Fruit fly (Drosophila melanogaster) whole organism, embryonic: ENCODE measurements around the gene trbl.
A peak's percentile ranks its signal among the peaks of the same experiment; 100 is the strongest.

Source experiments
- Atf-2 ChIP-seq: fragments of 200-800 bp; sonication (Bioruptor generic); optimal IDR thresholded peaks from 2 replicates; lab custom pipeline; 2016; ENCODE audit warnings: missing biosample characterization, missing genetic modification characterization
- CG10209 ChIP-seq: fragments of 200-800 bp; sonication (Bioruptor generic); optimal IDR thresholded peaks from 3 replicates; lab custom pipeline; 2017; ENCODE audit warnings: missing biosample characterization, mild to moderate bottlenecking, missing genetic modification characterization, missing genetic modification reagents
- CG11696 ChIP-seq: fragments of 200-800 bp; sonication (Bioruptor generic); IDR thresholded peaks from 2 replicates; pipeline ENCODE4 v1.3.6; 2022; ENCODE audit warnings: missing biosample characterization, missing genetic modification characterization
- CG12104 ChIP-seq: fragments of 200-800 bp; sonication (Bioruptor generic); optimal IDR thresholded peaks from 3 replicates; lab custom pipeline; 2016; ENCODE audit warnings: missing biosample characterization, missing genetic modification characterization
- CG12299 ChIP-seq: fragments of 200-800 bp; sonication (Bioruptor generic); optimal IDR thresholded peaks from 2 replicates; lab custom pipeline; 2018; ENCODE audit warnings: missing biosample characterization, mild to moderate bottlenecking, missing genetic modification characterization
- CG15073 ChIP-seq: fragments of 200-800 bp; sonication (Bioruptor generic); optimal IDR thresholded peaks from 2 replicates; lab custom pipeline; 2016; ENCODE audit warnings: missing biosample characterization, missing genetic modification characterization
- CG15269 ChIP-seq: fragments of 200-800 bp; sonication (Bioruptor generic); optimal IDR thresholded peaks from 2 replicates; lab custom pipeline; 2018; ENCODE audit warnings: missing biosample characterization, mild to moderate bottlenecking, missing genetic modification characterization, moderate library complexity
- CG1603 ChIP-seq: fragments of 200-800 bp; sonication (Bioruptor generic); optimal IDR thresholded peaks from 2 replicates; lab custom pipeline; 2019; ENCODE audit warnings: missing biosample characterization, mild to moderate bottlenecking, missing genetic modification characterization, moderate library complexity
- CG2199 ChIP-seq: fragments of 200-800 bp; sonication (Bioruptor generic); IDR thresholded peaks from 3 replicates; pipeline ENCODE4 v1.3.6; 2022; ENCODE audit warnings: missing biosample characterization, missing genetic modification characterization
- CG2875 ChIP-seq: fragments of 200-800 bp; sonication (Bioruptor generic); optimal IDR thresholded peaks from 2 replicates; lab custom pipeline; 2017; ENCODE audit warnings: missing biosample characterization, mild to moderate bottlenecking, missing genetic modification characterization, missing genetic modification reagents
- CG3065 ChIP-seq: fragments of 200-800 bp; sonication (Bioruptor generic); optimal IDR thresholded peaks from 2 replicates; lab custom pipeline; 2016; ENCODE audit warnings: missing biosample characterization, missing genetic modification characterization
- CG32532 ChIP-seq: fragments of 200-800 bp; sonication (Bioruptor generic); IDR thresholded peaks from 2 replicates; pipeline ENCODE4 v1.3.6; 2022; ENCODE audit warnings: missing biosample characterization, missing genetic modification characterization
- CG3847 ChIP-seq: fragments of 200-800 bp; sonication (Bioruptor generic); IDR thresholded peaks from 2 replicates; pipeline ENCODE4 v1.3.6; 2022; ENCODE audit warnings: missing biosample characterization, missing genetic modification characterization
- CG7839 ChIP-seq: fragments of 200-800 bp; sonication (Bioruptor generic); optimal IDR thresholded peaks from 3 replicates; lab custom pipeline; 2018; ENCODE audit warnings: missing biosample characterization, mild to moderate bottlenecking, missing genetic modification characterization, moderate library complexity
- CG8089 ChIP-seq: fragments of 200-800 bp; sonication (Bioruptor generic); optimal IDR thresholded peaks from 3 replicates; lab custom pipeline; 2016; ENCODE audit warnings: missing biosample characterization, missing genetic modification characterization
- CG8359 ChIP-seq: fragments of 200-800 bp; sonication (Bioruptor generic); optimal IDR thresholded peaks from 2 replicates; lab custom pipeline; 2017; ENCODE audit warnings: missing biosample characterization, mild to moderate bottlenecking, missing genetic modification characterization, borderline replicate concordance
- CG9609 ChIP-seq: fragments of 200-800 bp; sonication (Bioruptor generic); optimal IDR thresholded peaks from 3 replicates; lab custom pipeline; 2016; ENCODE audit warnings: missing biosample characterization, missing genetic modification characterization
- CkIIα-i1 ChIP-seq: fragments of 200-800 bp; sonication (Bioruptor generic); IDR thresholded peaks from 2 replicates; pipeline ENCODE4 v1.3.6; 2022; ENCODE audit warnings: missing biosample characterization, missing genetic modification characterization
- Drgx ChIP-seq: fragments of 200-800 bp; sonication (Bioruptor generic); IDR thresholded peaks from 2 replicates; pipeline ENCODE4 v1.3.6; 2022; ENCODE audit warnings: missing biosample characterization, missing genetic modification characterization
- Hand ChIP-seq: fragments of 200-800 bp; sonication (Bioruptor generic); optimal IDR thresholded peaks from 2 replicates; lab custom pipeline; 2017; ENCODE audit warnings: mild to moderate bottlenecking, missing biosample characterization, missing genetic modification reagents, missing genetic modification characterization
- MBD-R2 ChIP-seq: fragments of 200-800 bp; sonication (Bioruptor generic); IDR thresholded peaks from 2 replicates; pipeline ENCODE4 v1.3.6; 2022; ENCODE audit warnings: missing biosample characterization, missing genetic modification characterization
- MESR4 ChIP-seq: fragments of 200-800 bp; sonication (Bioruptor generic); optimal IDR thresholded peaks from 2 replicates; lab custom pipeline; 2018; ENCODE audit warnings: missing biosample characterization, mild to moderate bottlenecking, missing genetic modification characterization, moderate library complexity
- Max ChIP-seq: fragments of 200-800 bp; sonication (Bioruptor generic); optimal IDR thresholded peaks from 2 replicates; lab custom pipeline; 2016; ENCODE audit warnings: missing biosample characterization, mild to moderate bottlenecking, missing genetic modification characterization
- Oaz ChIP-seq: fragments of 200-800 bp; sonication (Bioruptor generic); IDR thresholded peaks from 2 replicates; pipeline ENCODE4 v1.3.6; 2022; ENCODE audit warnings: missing biosample characterization, missing genetic modification characterization
- Ptx1 ChIP-seq: fragments of 200-800 bp; sonication (Bioruptor generic); IDR thresholded peaks from 2 replicates; pipeline ENCODE4 v1.3.6; 2022; ENCODE audit warnings: missing biosample characterization, missing genetic modification characterization
- Ssrp ChIP-seq: fragments of 200-800 bp; sonication (Bioruptor generic); optimal IDR thresholded peaks from 2 replicates; lab custom pipeline; 2018; ENCODE audit warnings: missing biosample characterization, mild to moderate bottlenecking, missing genetic modification characterization, moderate library complexity
- Trl ChIP-seq, 3 experiments: fragments of >200 bp in 2 of 3; fragments of 200-800 bp in 1 of 3; sonication (Bioruptor generic) in 1 of 3; optimal IDR thresholded peaks; 2 replicates in 1 of 3; 3 replicates in 2 of 3; lab custom pipeline; 2016 to 2017; ENCODE audit warnings: missing biosample characterization in 1 of 3, missing genetic modification characterization in 1 of 3
- Xrp1 ChIP-seq: fragments of 200-800 bp; sonication (Bioruptor generic); IDR thresholded peaks from 2 replicates; pipeline ENCODE4 v1.3.6; 2022; ENCODE audit warnings: missing biosample characterization, missing genetic modification characterization
- ash1 ChIP-seq: fragments of 200-800 bp; sonication (Bioruptor generic); optimal IDR thresholded peaks from 2 replicates; lab custom pipeline; 2018; ENCODE audit warnings: missing biosample characterization, mild to moderate bottlenecking, missing genetic modification characterization
- bigmax ChIP-seq: fragments of 200-800 bp; sonication (Bioruptor generic); optimal IDR thresholded peaks from 2 replicates; lab custom pipeline; 2018; ENCODE audit warnings: missing biosample characterization, mild to moderate bottlenecking, missing genetic modification characterization
- btn ChIP-seq: fragments of 200-800 bp; sonication (Bioruptor generic); optimal IDR thresholded peaks from 2 replicates; lab custom pipeline; 2016; ENCODE audit warnings: missing biosample characterization, missing genetic modification characterization
- crol ChIP-seq: fragments of 200-800 bp; sonication (Bioruptor generic); IDR thresholded peaks from 2 replicates; pipeline ENCODE4 v1.3.6; 2022; ENCODE audit warnings: missing biosample characterization, missing genetic modification characterization
- dati ChIP-seq: fragments of 200-800 bp; sonication (Bioruptor generic); IDR thresholded peaks from 2 replicates; pipeline ENCODE4 v1.3.6; 2022; ENCODE audit warnings: missing biosample characterization, missing genetic modification characterization
- ems ChIP-seq: fragments of 200-800 bp; sonication (Bioruptor generic); optimal IDR thresholded peaks from 3 replicates; lab custom pipeline; 2016; ENCODE audit warnings: missing biosample characterization, missing genetic modification characterization
- fd96Cb ChIP-seq: fragments of 200-800 bp; sonication (Bioruptor generic); optimal IDR thresholded peaks from 2 replicates; lab custom pipeline; 2018; ENCODE audit warnings: missing biosample characterization, mild to moderate bottlenecking, missing genetic modification characterization, moderate library complexity
- gfzf ChIP-seq: fragments of 200-800 bp; sonication (Bioruptor generic); optimal IDR thresholded peaks from 2 replicates; lab custom pipeline; 2016; ENCODE audit warnings: missing biosample characterization, mild to moderate bottlenecking, missing genetic modification characterization, moderate library complexity
- grn ChIP-seq: fragments of 200-800 bp; sonication (Bioruptor generic); optimal IDR thresholded peaks from 3 replicates; lab custom pipeline; 2017; ENCODE audit warnings: missing biosample characterization, missing genetic modification characterization
- jigr1 ChIP-seq: fragments of 200-800 bp; sonication (Bioruptor generic); IDR thresholded peaks from 3 replicates; pipeline ENCODE4 v1.3.6; 2022; ENCODE audit warnings: missing biosample characterization, missing genetic modification characterization
- kni ChIP-seq: fragments of 200-800 bp; sonication (Bioruptor generic); optimal IDR thresholded peaks from 3 replicates; lab custom pipeline; 2017; ENCODE audit warnings: mild to moderate bottlenecking, missing biosample characterization, missing genetic modification reagents, missing genetic modification characterization
- psq ChIP-seq: fragments of 200-800 bp; sonication (Bioruptor generic); optimal IDR thresholded peaks from 2 replicates; lab custom pipeline; 2017; ENCODE audit warnings: missing biosample characterization, missing genetic modification characterization
- ro ChIP-seq: fragments of 200-800 bp; sonication (Bioruptor generic); IDR thresholded peaks from 2 replicates; pipeline ENCODE4 v1.3.6; 2022; ENCODE audit warnings: missing biosample characterization, missing genetic modification characterization
- sens ChIP-seq: fragments of 200-800 bp; sonication (Bioruptor generic); peaks from one replicate; lab custom pipeline; 2016; ENCODE audit warnings: missing biosample characterization, missing genetic modification characterization
- sqz ChIP-seq: fragments of 200-800 bp; sonication (Bioruptor generic); optimal IDR thresholded peaks from 3 replicates; lab custom pipeline; 2018; ENCODE audit warnings: missing biosample characterization, mild to moderate bottlenecking, missing genetic modification characterization
- stwl ChIP-seq: fragments of 200-800 bp; sonication (Bioruptor generic); optimal IDR thresholded peaks from 3 replicates; lab custom pipeline; 2018; ENCODE audit warnings: missing biosample characterization, mild to moderate bottlenecking, missing genetic modification characterization, moderate library complexity
- tin ChIP-seq: fragments of 200-800 bp; sonication (Bioruptor generic); optimal IDR thresholded peaks from 3 replicates; lab custom pipeline; 2016; ENCODE audit warnings: missing biosample characterization, missing genetic modification characterization
- tll ChIP-seq, 2 experiments: fragments of 200-800 bp in 1 of 2; fragments of >200 bp in 1 of 2; sonication (Bioruptor generic) in 1 of 2; optimal IDR thresholded peaks; 2 replicates each; lab custom pipeline; 2017 to 2019; ENCODE audit warnings: missing biosample characterization in 2 of 2, missing genetic modification characterization in 2 of 2, mild to moderate bottlenecking in 1 of 2, moderate library complexity in 1 of 2
- ttk ChIP-seq: fragments of 200-800 bp; sonication (Bioruptor generic); IDR thresholded peaks from 2 replicates; pipeline ENCODE4 v2.1.2; 2022; ENCODE audit warnings: missing biosample characterization, missing genetic modification characterization
- twi ChIP-seq: fragments of 200-800 bp; optimal IDR thresholded peaks from 2 replicates; lab custom pipeline; 2019; ENCODE audit warnings: missing biosample characterization, mild to moderate bottlenecking, missing genetic modification characterization, moderate library complexity
- zen2 ChIP-seq: fragments of 200-800 bp; sonication (Bioruptor generic); IDR thresholded peaks from 3 replicates; pipeline ENCODE4 v1.3.6; 2022; ENCODE audit warnings: missing biosample characterization, missing genetic modification characterization; ENCODE audit not compliant: partially characterized antibody
- zf30C ChIP-seq: fragments of 200-800 bp; sonication (Bioruptor generic); optimal IDR thresholded peaks from 3 replicates; lab custom pipeline; 2018; ENCODE audit warnings: missing biosample characterization, mild to moderate bottlenecking, missing genetic modification characterization

trbl gene

dm6 chr3L:20399550-20400109 is 1.8 kb downstream of the trbl start (continued):
- TF ChIP-seq CG8359 (peak; percentile 72), CG15269 (tag; lab: Kevin White, UChicago) (peak; percentile 94), CG12104 (GFP tag; lab: Kevin White, UChicago) (peak; percentile 83), Oaz (GFP tag; lab: Robert Waterston, UW) (peak; percentile 69), CG11696 (peak; percentile 95), CG3847 (GFP tag; lab: Robert Waterston, UW) (peak; percentile 83), ro (GFP tag; lab: Robert Waterston, UW) (peak; percentile 71), psq (GFP tag; lab: Kevin White, UChicago) (peak; percentile 70), Xrp1 (GFP tag; lab: Robert Waterston, UW) (peak; percentile 86), CG3065 (GFP tag; lab: Kevin White, UChicago) (peak; percentile 77), Drgx (peak; percentile 92), btn (GFP tag; lab: Kevin White, UChicago) (peak; percentile 45), CG32532 (GFP tag; lab: Robert Waterston, UW) (peak; percentile 91), Ssrp (tag; lab: Kevin White, UChicago) (peak; percentile 83), Max (GFP tag; lab: Kevin White, UChicago) (peak; percentile 86), Ptx1 (GFP tag; lab: Robert Waterston, UW) (peak; percentile 92), zen2 (GFP tag; lab: Robert Waterston, UW) (no peak), twi (tag; lab: Kevin White, UChicago) (peak; percentile 67), ttk (GFP tag; lab: Robert Waterston, UW) (peak; percentile 66), bigmax (GFP tag; lab: Kevin White, UChicago) (no peak), kni (GFP tag; lab: Kevin White, UChicago) (peak; percentile 37), stwl (tag; lab: Kevin White, UChicago) (no peak), ash1 (no peak), tin (GFP tag; lab: Kevin White, UChicago) (peak; percentile 82), jigr1 (GFP tag; lab: Robert Waterston, UW) (peak; percentile 58; the same call in 1 of the 3 replicates), CG12299 (tag; lab: Kevin White, UChicago) (peak; percentile 85), CG15073 (GFP tag; lab: Kevin White, UChicago) (peak; percentile 99), CG10209 (GFP tag; lab: Kevin White, UChicago) (peak; percentile 87), gfzf (no peak), Hand (GFP tag; lab: Kevin White, UChicago) (peak; percentile 84), Atf-2 (GFP tag; lab: Kevin White, UChicago) (peak; percentile 81), fd96Cb (tag; lab: Kevin White, UChicago) (peak; percentile 84), grn (GFP tag; lab: Kevin White, UChicago) (no peak), MBD-R2 (GFP tag; lab: Robert Waterston, UW) (peak; percentile 60; the same call in 1 of the 2 replicates), crol (GFP tag; lab: Robert Waterston, UW) (no peak), CkIIα-i1 (no peak), dati (no peak; the same call in 1 of the 2 replicates), CG7839 (tag; lab: Kevin White, UChicago) (peak; percentile 92), CG9609 (GFP tag; lab: Kevin White, UChicago) (peak; percentile 73), ems (peak; percentile 75), CG2199 (no peak; the same call in 1 of the 3 replicates), MESR4 (peak; percentile 12), zf30C (GFP tag; lab: Kevin White, UChicago) (no peak), CG2875 (peak; percentile 67), sqz (GFP tag; lab: Kevin White, UChicago) (peak; percentile 76), Trl (optimal IDR thresholded peaks at IDR 0.05; lab: Kevin White, UChicago) (no peak), Trl (GFP tag; optimal IDR thresholded peaks at IDR 0.05; lab: Kevin White, UChicago) (peak; percentile 76), tll (GFP tag; optimal IDR thresholded peaks at IDR 0.05; lab: Kevin White, UChicago) (no peak), sens (GFP tag; lab: Kevin White, UChicago) (peak; percentile 95), CG8089 (GFP tag; lab: Kevin White, UChicago) (peak; percentile 67), CG1603 (tag; lab: Kevin White, UChicago) (peak; percentile 73)
